Fruit fly (Drosophila melanogaster): Measurements from ENCODE around the gene Hmr.
A peak's percentile ranks its signal among the peaks of the same experiment; 100 is the strongest.

Gene Hmr

dm6 chrX:10586173-10586572 is 9.5 kb downstream of the Hmr start:
- no peak for TF ChIP-seq CG12605 (GFP tag; IDR thresholded peaks at IDR 0.05)
- TF ChIP-seq Pif1A (GFP tag; optimal IDR thresholded peaks at IDR 0.05): no peak
- TF ChIP-seq Pif1B (GFP tag; optimal IDR thresholded peaks at IDR 0.05): no peak
- TF ChIP-seq CG8159 (tag; optimal IDR thresholded peaks at IDR 0.05): no peak
- no peak for TF ChIP-seq CG34367 (tag; optimal IDR thresholded peaks at IDR 0.05)
- TF ChIP-seq D1 (tag; optimal IDR thresholded peaks at IDR 0.05): no peak
- no peak for TF ChIP-seq CG8301 (tag; optimal IDR thresholded peaks at IDR 0.05)
- no peak for TF ChIP-seq CG32121 (GFP tag; IDR thresholded peaks at IDR 0.05)
- TF ChIP-seq CG10348 (GFP tag; IDR thresholded peaks at IDR 0.05): no peak
- TF ChIP-seq CG13204 (GFP tag; optimal IDR thresholded peaks at IDR 0.05): no peak
- TF ChIP-seq Ets98B (GFP tag; IDR thresholded peaks at IDR 0.05): no peak
- no peak for TF ChIP-seq CG9948 (tag; optimal IDR thresholded peaks at IDR 0.05)
- no peak for TF ChIP-seq CG4496 (GFP tag; IDR thresholded peaks at IDR 0.05)
- TF ChIP-seq CG14655 (GFP tag; optimal IDR thresholded peaks at IDR 0.05): no peak
- no peak for TF ChIP-seq EcR (GFP tag; optimal IDR thresholded peaks at IDR 0.05)
- TF ChIP-seq CG15710 (tag; optimal IDR thresholded peaks at IDR 0.05): no peak
- no peak for TF ChIP-seq rn (GFP tag; IDR thresholded peaks at IDR 0.05)

- no peak for TF ChIP-seq D1 (tag; optimal IDR thresholded peaks at IDR 0.05)
- TF ChIP-seq CG8159 (tag; optimal IDR thresholded peaks at IDR 0.05): peak; percentile 58
- peak; percentile 18 for TF ChIP-seq Pif1B (GFP tag; optimal IDR thresholded peaks at IDR 0.05)
- TF ChIP-seq CG34367 (tag; optimal IDR thresholded peaks at IDR 0.05): peak; percentile 67
- peak; percentile 72 for TF ChIP-seq CG4496 (GFP tag; IDR thresholded peaks at IDR 0.05)
- peak; percentile 55 for TF ChIP-seq CG14655 (GFP tag; optimal IDR thresholded peaks at IDR 0.05)
- peak; percentile 41 for TF ChIP-seq CG9948 (tag; optimal IDR thresholded peaks at IDR 0.05)
- TF ChIP-seq rn (GFP tag; IDR thresholded peaks at IDR 0.05): no peak
- peak; percentile 69; the same call in 1 of the 2 replicates for TF ChIP-seq Ets98B (GFP tag; IDR thresholded peaks at IDR 0.05)
- TF ChIP-seq CG32121 (GFP tag; IDR thresholded peaks at IDR 0.05): peak; percentile 63
- peak; percentile 49 for TF ChIP-seq EcR (GFP tag; optimal IDR thresholded peaks at IDR 0.05)
- TF ChIP-seq CG15710 (tag; optimal IDR thresholded peaks at IDR 0.05): peak; percentile 58
- TF ChIP-seq CG12605 (GFP tag; IDR thresholded peaks at IDR 0.05): peak; percentile 79
- TF ChIP-seq CG10348 (GFP tag; IDR thresholded peaks at IDR 0.05): no peak
- peak; percentile 32 for TF ChIP-seq CG8301 (tag; optimal IDR thresholded peaks at IDR 0.05)
- peak; percentile 68; the same call in 2 of the 3 replicates for TF ChIP-seq fd96Ca (GFP tag; IDR thresholded peaks at IDR 0.05)
- peak; percentile 77 for TF ChIP-seq gl (tag; optimal IDR thresholded peaks at IDR 0.05)
- TF ChIP-seq Snoo (tag; optimal IDR thresholded peaks at IDR 0.05): no peak
- peak; percentile 65 for TF ChIP-seq CG13204 (GFP tag; optimal IDR thresholded peaks at IDR 0.05)
- TF ChIP-seq CG17806 (tag; optimal IDR thresholded peaks at IDR 0.05): peak; percentile 41
- peak; percentile 19 for TF ChIP-seq Pif1A (GFP tag; optimal IDR thresholded peaks at IDR 0.05)
Measured at dm6 chrX:10585158-10585634, 10.5 kb downstream of the Hmr start, which contains the start of gene spri. spri (minus strand) TSS chrX:10585422.

dm6 chrX:10584461-10584860 is 11.2 kb downstream of the Hmr start:
- TF ChIP-seq CG17806 (tag; optimal IDR thresholded peaks at IDR 0.05) (peak; percentile 95), Ets98B (GFP tag; IDR thresholded peaks at IDR 0.05) (peak; percentile 62), Snoo (tag; optimal IDR thresholded peaks at IDR 0.05) (peak; percentile 90), CG8301 (tag; optimal IDR thresholded peaks at IDR 0.05) (peak; percentile 68), CG34367 (tag; optimal IDR thresholded peaks at IDR 0.05) (peak; percentile 95), CG14655 (GFP tag; optimal IDR thresholded peaks at IDR 0.05) (peak; percentile 70), CG32121 (GFP tag; IDR thresholded peaks at IDR 0.05) (peak; percentile 25; the same call in 1 of the 2 replicates), Pif1A (GFP tag; optimal IDR thresholded peaks at IDR 0.05) (peak; percentile 94), CG10348 (GFP tag; IDR thresholded peaks at IDR 0.05) (no peak), CG9948 (tag; optimal IDR thresholded peaks at IDR 0.05) (peak; percentile 93), D1 (tag; optimal IDR thresholded peaks at IDR 0.05) (peak; percentile 66), CG4496 (GFP tag; IDR thresholded peaks at IDR 0.05) (peak; percentile 88), CG13204 (GFP tag; optimal IDR thresholded peaks at IDR 0.05) (peak; percentile 68), rn (GFP tag; IDR thresholded peaks at IDR 0.05) (peak; percentile 74), fd96Ca (GFP tag; IDR thresholded peaks at IDR 0.05) (peak; percentile 79), CG15710 (tag; optimal IDR thresholded peaks at IDR 0.05) (peak; percentile 94), CG8159 (tag; optimal IDR thresholded peaks at IDR 0.05) (peak; percentile 94), CG12605 (GFP tag; IDR thresholded peaks at IDR 0.05) (peak; percentile 74), Pif1B (GFP tag; optimal IDR thresholded peaks at IDR 0.05) (peak; percentile 94), EcR (GFP tag; optimal IDR thresholded peaks at IDR 0.05) (peak; percentile 99), gl (tag; optimal IDR thresholded peaks at IDR 0.05) (peak; percentile 74)

dm6 chrX:10582064-10582463 is 13.6 kb downstream of the Hmr start:
- peak; percentile 3 for TF ChIP-seq CG34367 (tag; optimal IDR thresholded peaks at IDR 0.05)
- TF ChIP-seq Snoo (tag; optimal IDR thresholded peaks at IDR 0.05): no peak

dm6 chrX:10581476-10581875 is 14.2 kb downstream of the Hmr start:
- TF ChIP-seq CG4496 (GFP tag; IDR thresholded peaks at IDR 0.05) (no peak), Pif1B (GFP tag; optimal IDR thresholded peaks at IDR 0.05) (peak; percentile 71), CG34367 (tag; optimal IDR thresholded peaks at IDR 0.05) (peak; percentile 24), rn (GFP tag; IDR thresholded peaks at IDR 0.05) (no peak; the same call in 1 of the 2 replicates), EcR (GFP tag; optimal IDR thresholded peaks at IDR 0.05) (no peak), Ets98B (GFP tag; IDR thresholded peaks at IDR 0.05) (no peak), CG9948 (tag; optimal IDR thresholded peaks at IDR 0.05) (peak; percentile 49), Pif1A (GFP tag; optimal IDR thresholded peaks at IDR 0.05) (peak; percentile 73), CG8159 (tag; optimal IDR thresholded peaks at IDR 0.05) (peak; percentile 64), CG14655 (GFP tag; optimal IDR thresholded peaks at IDR 0.05) (peak; percentile 53), CG10348 (GFP tag; IDR thresholded peaks at IDR 0.05) (no peak), CG13204 (GFP tag; optimal IDR thresholded peaks at IDR 0.05) (no peak), D1 (tag; optimal IDR thresholded peaks at IDR 0.05) (no peak), Snoo (tag; optimal IDR thresholded peaks at IDR 0.05) (no peak), CG8301 (tag; optimal IDR thresholded peaks at IDR 0.05) (peak; percentile 17), CG17806 (tag; optimal IDR thresholded peaks at IDR 0.05) (peak; percentile 31), CG15710 (tag; optimal IDR thresholded peaks at IDR 0.05) (peak; percentile 52), fd96Ca (GFP tag; IDR thresholded peaks at IDR 0.05) (peak; percentile 69), CG32121 (GFP tag; IDR thresholded peaks at IDR 0.05) (0 out of 2 replicates have a peak, but pooled peaks have one; percentile 17), gl (tag; optimal IDR thresholded peaks at IDR 0.05) (no peak), CG12605 (GFP tag; IDR thresholded peaks at IDR 0.05) (0 out of 2 replicates have a peak, but pooled peaks have one; percentile 21)
